Worm (Caenorhabditis elegans) whole organism, early embryonic: ENCODE data around the gene dyf-13.

Source experiments
- F13C5.2 ChIP-seq: sonication (generic microtip); optimal IDR thresholded peaks from 2 replicates; lab custom pipeline; 2017; ENCODE audit warnings: mild to moderate bottlenecking, missing genetic modification characterization, inconsistent platforms, missing compliant biosample characterization
- aly-1 ChIP-seq: sonication (generic microtip); optimal IDR thresholded peaks from 2 replicates; lab custom pipeline; 2016; ENCODE audit warnings: missing genetic modification characterization, missing compliant biosample characterization
- ama-1 ChIP-seq: fragments of 150-350 bp; optimal IDR thresholded peaks from 2 replicates; lab custom pipeline; 2014
- ceh-13 ChIP-seq: fragments of 200-800 bp; sonication (Bioruptor generic); optimal IDR thresholded peaks from 2 replicates; lab custom pipeline; 2018; ENCODE audit warnings: mild to moderate bottlenecking, missing genetic modification characterization, missing compliant biosample characterization
- ceh-36 ChIP-seq: sonication (generic microtip); optimal IDR thresholded peaks from 2 replicates; lab custom pipeline; 2016; ENCODE audit warnings: missing genetic modification characterization, inconsistent platforms, missing compliant biosample characterization
- ets-7 ChIP-seq: sonication (generic microtip); optimal IDR thresholded peaks from 2 replicates; lab custom pipeline; 2016; ENCODE audit warnings: missing genotype, missing genetic modification characterization, missing compliant biosample characterization
- flt-1 ChIP-seq: fragments of 200-800 bp; sonication (Bioruptor generic); IDR thresholded peaks from 2 replicates; pipeline ENCODE4 v1.3.6; 2022; ENCODE audit warnings: missing genetic modification characterization, missing compliant biosample characterization
- hmbx-1 ChIP-seq: sonication (generic microtip); optimal IDR thresholded peaks from 2 replicates; lab custom pipeline; 2016; ENCODE audit warnings: mild to moderate bottlenecking, missing genetic modification characterization, missing compliant biosample characterization
- pes-1 ChIP-seq: fragments of 200-800 bp; sonication (Bioruptor generic); IDR thresholded peaks from 2 replicates; pipeline ENCODE4 v1.3.6; 2022; ENCODE audit warnings: missing genetic modification reagents, missing genetic modification characterization, missing compliant biosample characterization
- scrt-1 ChIP-seq: fragments of 200-800 bp; sonication (Bioruptor generic); IDR thresholded peaks from 2 replicates; pipeline ENCODE4 v1.3.6; 2022; ENCODE audit warnings: missing genetic modification characterization, missing compliant biosample characterization
- sea-1 ChIP-seq: fragments of 200-800 bp; sonication (Bioruptor generic); conservative IDR thresholded peaks from 2 replicates; pipeline ENCODE4 v1.3.6; 2022; ENCODE audit warnings: missing genetic modification characterization, missing compliant biosample characterization
- tbx-11 ChIP-seq: fragments of 200-800 bp; sonication (Bioruptor generic); IDR thresholded peaks from 2 replicates; pipeline ENCODE4 v1.3.6; 2022; ENCODE audit warnings: missing genetic modification characterization, missing compliant biosample characterization
- tbx-37 ChIP-seq: fragments of 200-800 bp; sonication (Bioruptor generic); conservative IDR thresholded peaks from 2 replicates; pipeline ENCODE4 v1.3.6; 2022; ENCODE audit warnings: missing genetic modification reagents, missing genetic modification characterization, missing compliant biosample characterization

ce11 chrII:7166768-7167167 lies 4.4 kb downstream of the dyf-13 start:
- TF ChIP-seq scrt-1 (GFP tag; lab: Robert Waterston, UW) (no peak), ama-1 (lab: Kevin White, UChicago) (no peak), ceh-36 (tag; lab: Kevin White, UChicago) (no peak), pes-1 (GFP tag; lab: Robert Waterston, UW) (no peak), aly-1 (tag; lab: Kevin White, UChicago) (no peak), ets-7 (tag; lab: Kevin White, UChicago) (no peak), sea-1 (GFP tag; lab: Robert Waterston, UW) (no peak), hmbx-1 (tag; lab: Kevin White, UChicago) (no peak), tbx-11 (GFP tag; lab: Robert Waterston, UW) (no peak), ceh-13 (GFP tag; lab: Kevin White, UChicago) (no peak), tbx-37 (GFP tag; lab: Robert Waterston, UW) (no peak), flt-1 (GFP tag; lab: Robert Waterston, UW) (no peak), F13C5.2 (tag; lab: Kevin White, UChicago) (no peak)
